Worm (Caenorhabditis elegans) whole organism, L1 larva: ENCODE results near the gene T04A8.8.

Source experiments
- C04F5.9 ChIP-seq: sonication (generic microtip); optimal IDR thresholded peaks from 2 replicates; lab custom pipeline; 2016; ENCODE audit warnings: missing genetic modification characterization, missing compliant biosample characterization
- C16A3.4 ChIP-seq: fragments of 150-350 bp; optimal IDR thresholded peaks from 2 replicates; lab custom pipeline; 2014; ENCODE audit warnings: missing biosample characterization, missing genetic modification characterization
- C34B4.2 ChIP-seq: sonication (generic microtip); optimal IDR thresholded peaks from 2 replicates; lab custom pipeline; 2017; ENCODE audit warnings: mild to moderate bottlenecking, missing genetic modification characterization, missing compliant biosample characterization
- F16B12.6 ChIP-seq: fragments of 150-350 bp; optimal IDR thresholded peaks from 2 replicates; lab custom pipeline; 2014; ENCODE audit warnings: missing biosample characterization, missing genetic modification characterization
- aha-1 ChIP-seq: fragments of 150-350 bp; optimal IDR thresholded peaks from 2 replicates; lab custom pipeline; 2014; ENCODE audit warnings: missing biosample characterization, missing genetic modification characterization
- alr-1 ChIP-seq: fragments of 200-800 bp; sonication (Bioruptor generic); optimal IDR thresholded peaks from 2 replicates; lab custom pipeline; 2018; ENCODE audit warnings: borderline replicate concordance, mild to moderate bottlenecking, missing genetic modification characterization, missing compliant biosample characterization
- aly-2 ChIP-seq: fragments of 150-350 bp; optimal IDR thresholded peaks from 2 replicates; lab custom pipeline; 2014; ENCODE audit warnings: missing biosample characterization, missing genetic modification characterization
- blmp-1 ChIP-seq: fragments of 150-350 bp; optimal IDR thresholded peaks from 2 replicates; lab custom pipeline; 2014; ENCODE audit warnings: missing biosample characterization, missing genetic modification characterization
- ceh-63 ChIP-seq: fragments of 200-800 bp; sonication (Bioruptor generic); optimal IDR thresholded peaks from 2 replicates; lab custom pipeline; 2018; ENCODE audit warnings: mild to moderate bottlenecking, missing genetic modification characterization, missing compliant biosample characterization
- ceh-8 ChIP-seq: fragments of 200-800 bp; sonication (Bioruptor generic); optimal IDR thresholded peaks from 2 replicates; lab custom pipeline; 2018; ENCODE audit warnings: mild to moderate bottlenecking, missing genetic modification characterization, moderate library complexity, missing compliant biosample characterization
- ceh-82 ChIP-seq, 3 experiments: fragments of 150-350 bp in 1 of 3; sonication (generic microtip) in 2 of 3; optimal IDR thresholded peaks; 2 replicates each; lab custom pipeline; 2014 to 2017; ENCODE audit warnings: missing biosample characterization in 3 of 3, missing genetic modification characterization in 3 of 3
- ceh-88 ChIP-seq: fragments of 200-800 bp; sonication (Bioruptor generic); IDR thresholded peaks from 2 replicates; pipeline ENCODE4 v1.3.6; 2022; ENCODE audit warnings: missing genetic modification characterization, missing compliant biosample characterization
- ces-1 ChIP-seq: fragments of 150-350 bp; optimal IDR thresholded peaks from 2 replicates; lab custom pipeline; 2014; ENCODE audit warnings: missing biosample characterization, missing genetic modification reagents, missing genetic modification characterization
- dpl-1 ChIP-seq, 3 experiments: fragments of 150-350 bp in 2 of 3; sonication (generic microtip) in 1 of 3; optimal IDR thresholded peaks; 2 replicates each; lab custom pipeline; 2014 to 2017; ENCODE audit warnings: missing biosample characterization in 3 of 3, missing genetic modification characterization in 3 of 3, missing genetic modification reagents in 3 of 3
- dsc-1 ChIP-seq: sonication (generic microtip); optimal IDR thresholded peaks from 2 replicates; lab custom pipeline; 2016; ENCODE audit warnings: mild to moderate bottlenecking, missing genetic modification characterization, missing compliant biosample characterization
- egl-13 ChIP-seq: sonication (generic microtip); optimal IDR thresholded peaks from 2 replicates; lab custom pipeline; 2016; ENCODE audit warnings: missing genotype, missing genetic modification reagents, missing genetic modification characterization, missing compliant biosample characterization
- elt-2 ChIP-seq: sonication (generic microtip); optimal IDR thresholded peaks from 2 replicates; lab custom pipeline; 2016; ENCODE audit warnings: missing genetic modification characterization, mild to moderate bottlenecking, inconsistent platforms, missing compliant biosample characterization, missing genetic modification reagents
- elt-3 ChIP-seq, 6 experiments: fragments of 150-350 bp in 1 of 6; sonication (generic microtip); optimal IDR thresholded peaks; 2 replicates each; lab custom pipeline; 2017 to 2018; ENCODE audit warnings: missing biosample characterization in 6 of 6, missing genetic modification characterization in 6 of 6, inconsistent platforms in 1 of 6
- fkh-10 ChIP-seq: sonication (generic microtip); optimal IDR thresholded peaks from 2 replicates; lab custom pipeline; 2017; ENCODE audit warnings: missing biosample characterization, missing genetic modification reagents, missing genetic modification characterization
- fkh-4 ChIP-seq: sonication (generic microtip); optimal IDR thresholded peaks from 2 replicates; lab custom pipeline; 2016; ENCODE audit warnings: missing compliant biosample characterization, missing genetic modification characterization, borderline replicate concordance
- fkh-8 ChIP-seq: sonication (generic microtip); optimal IDR thresholded peaks from 2 replicates; lab custom pipeline; 2016; ENCODE audit warnings: mild to moderate bottlenecking, missing genetic modification characterization, missing compliant biosample characterization
- fos-1 ChIP-seq: fragments of 150-350 bp; optimal IDR thresholded peaks from 2 replicates; lab custom pipeline; 2014; ENCODE audit warnings: missing biosample characterization, missing genetic modification characterization
- hlh-4 ChIP-seq: sonication (generic microtip); optimal IDR thresholded peaks from 2 replicates; lab custom pipeline; 2016; ENCODE audit warnings: mild to moderate bottlenecking, missing genetic modification characterization, missing compliant biosample characterization
- hpl-2 ChIP-seq: fragments of 150-350 bp; optimal IDR thresholded peaks from 2 replicates; lab custom pipeline; 2014; ENCODE audit warnings: missing biosample characterization, missing genetic modification reagents, missing genetic modification characterization
- isw-1 ChIP-seq: fragments of 200-800 bp; sonication (Bioruptor generic); IDR thresholded peaks from 2 replicates; pipeline ENCODE4 v1.3.6; 2022; ENCODE audit warnings: missing genetic modification characterization, missing compliant biosample characterization
- lin-13 ChIP-seq: fragments of 150-350 bp; optimal IDR thresholded peaks from 2 replicates; lab custom pipeline; 2014; ENCODE audit warnings: missing biosample characterization, missing genetic modification reagents, missing genetic modification characterization
- lin-35 ChIP-seq, 2 experiments: fragments of 150-350 bp; optimal IDR thresholded peaks; 2 replicates each; lab custom pipeline; 2014; ENCODE audit warnings: missing biosample characterization in 2 of 2, missing genetic modification characterization in 2 of 2, missing genetic modification reagents in 2 of 2
- lin-39 ChIP-seq: fragments of 150-350 bp; optimal IDR thresholded peaks from 2 replicates; lab custom pipeline; 2014; ENCODE audit warnings: missing biosample characterization, missing genetic modification reagents, missing genetic modification characterization
- lsy-2 ChIP-seq, 2 experiments: fragments of 150-350 bp; optimal IDR thresholded peaks; 2 replicates each; lab custom pipeline; 2014; ENCODE audit warnings: missing biosample characterization in 2 of 2, missing genetic modification characterization in 2 of 2
- mef-2 ChIP-seq: fragments of 150-350 bp; optimal IDR thresholded peaks from 2 replicates; lab custom pipeline; 2014; ENCODE audit warnings: missing biosample characterization, missing genetic modification characterization
- mep-1 ChIP-seq: fragments of 150-350 bp; optimal IDR thresholded peaks from 2 replicates; lab custom pipeline; 2014; ENCODE audit warnings: missing biosample characterization, missing genetic modification characterization
- nhr-11 ChIP-seq: fragments of 150-350 bp; optimal IDR thresholded peaks from 2 replicates; lab custom pipeline; 2014; ENCODE audit warnings: missing biosample characterization, missing genetic modification characterization
- nhr-19 ChIP-seq: fragments of 200-800 bp; sonication (Bioruptor generic); conservative IDR thresholded peaks from 2 replicates; pipeline ENCODE4 v1.3.6; 2022; ENCODE audit warnings: missing genetic modification characterization, missing compliant biosample characterization
- nhr-20 ChIP-seq: sonication (generic microtip); optimal IDR thresholded peaks from 2 replicates; lab custom pipeline; 2016; ENCODE audit warnings: mild to moderate bottlenecking, missing genetic modification characterization, missing compliant biosample characterization
- nhr-237 ChIP-seq: fragments of 150-350 bp; optimal IDR thresholded peaks from 2 replicates; lab custom pipeline; 2014; ENCODE audit warnings: missing biosample characterization, missing genetic modification characterization
- nhr-28 ChIP-seq: fragments of 150-350 bp; optimal IDR thresholded peaks from 2 replicates; lab custom pipeline; 2014; ENCODE audit warnings: missing biosample characterization, missing genetic modification characterization
- nhr-47 ChIP-seq: sonication (generic microtip); optimal IDR thresholded peaks from 2 replicates; lab custom pipeline; 2016; ENCODE audit warnings: mild to moderate bottlenecking, missing genetic modification characterization, moderate library complexity, missing compliant biosample characterization
- nhr-76 ChIP-seq: sonication (generic microtip); optimal IDR thresholded peaks from 2 replicates; lab custom pipeline; 2017; ENCODE audit warnings: missing biosample characterization, missing genetic modification characterization
- nhr-85 ChIP-seq: sonication (generic microtip); peaks from one replicate; lab custom pipeline; 2016; ENCODE audit warnings: missing genetic modification characterization, inconsistent platforms, missing compliant biosample characterization
- pqm-1 ChIP-seq: sonication (generic microtip); optimal IDR thresholded peaks from 3 replicates; lab custom pipeline; 2017; ENCODE audit warnings: missing biosample characterization, missing genetic modification characterization
- snu-23 ChIP-seq: sonication (generic microtip); optimal IDR thresholded peaks from 2 replicates; lab custom pipeline; 2016; ENCODE audit warnings: missing genetic modification characterization, missing compliant biosample characterization
- sox-4 ChIP-seq: sonication (generic microtip); optimal IDR thresholded peaks from 2 replicates; lab custom pipeline; 2016; ENCODE audit warnings: missing genetic modification characterization, missing compliant biosample characterization
- sptf-1 ChIP-seq: fragments of 150-350 bp; optimal IDR thresholded peaks from 2 replicates; lab custom pipeline; 2014; ENCODE audit warnings: missing biosample characterization, missing genetic modification characterization
- sup-37 ChIP-seq: fragments of 200-800 bp; sonication (Bioruptor generic); optimal IDR thresholded peaks from 2 replicates; lab custom pipeline; 2018; ENCODE audit warnings: mild to moderate bottlenecking, missing genetic modification characterization, missing compliant biosample characterization
- swsn-7 ChIP-seq: sonication (generic microtip); optimal IDR thresholded peaks from 2 replicates; lab custom pipeline; 2016; ENCODE audit warnings: missing genetic modification characterization, missing compliant biosample characterization
- unc-130 ChIP-seq: fragments of 150-350 bp; optimal IDR thresholded peaks from 2 replicates; lab custom pipeline; 2017; ENCODE audit warnings: missing biosample characterization, missing genetic modification characterization, inconsistent platforms
- unc-62 ChIP-seq: fragments of 150-350 bp; optimal IDR thresholded peaks from 2 replicates; lab custom pipeline; 2014; ENCODE audit warnings: missing biosample characterization, missing genetic modification reagents, missing genetic modification characterization
- unc-86 ChIP-seq: sonication (generic microtip); optimal IDR thresholded peaks from 2 replicates; lab custom pipeline; 2016; ENCODE audit warnings: missing genetic modification characterization, missing compliant biosample characterization
- unc-98 ChIP-seq: fragments of 200-800 bp; sonication (Bioruptor generic); IDR thresholded peaks from 2 replicates; pipeline ENCODE4 v1.3.6; 2022; ENCODE audit warnings: missing genetic modification characterization, missing compliant biosample characterization
- vab-15 ChIP-seq: sonication (generic microtip); optimal IDR thresholded peaks from 2 replicates; lab custom pipeline; 2017; ENCODE audit warnings: missing genotype, mild to moderate bottlenecking, missing genetic modification characterization, missing compliant biosample characterization

The T04A8.8 gene

ce11 chrIII:4649363-4649768, 44.4 kb upstream of the T04A8.8 start (continued):
- TF ChIP-seq nhr-237 (tag; lab: Kevin White, UChicago) (peak; percentile 77), unc-130 (peak; percentile 90), fkh-10 (GFP tag; lab: Kevin White, UChicago) (no peak), nhr-28 (peak; percentile 9), sup-37 (GFP tag; lab: Kevin White, UChicago) (peak; percentile 76), vab-15 (tag; lab: Kevin White, UChicago) (peak; percentile 58), snu-23 (peak; percentile 98), mef-2 (peak; percentile 42), nhr-11 (peak; percentile 65), ces-1 (GFP tag; lab: Kevin White, UChicago) (no peak), ceh-88 (GFP tag; lab: Robert Waterston, UW) (peak; percentile 81; the same call in 1 of the 2 replicates), unc-98 (peak; percentile 51; the same call in 1 of the 2 replicates), nhr-19 (GFP tag; lab: Robert Waterston, UW) (peak; percentile 92), ceh-8 (GFP tag; lab: Kevin White, UChicago) (no peak), sptf-1 (tag; lab: Kevin White, UChicago) (no peak), sox-4 (no peak)

ce11 chrIII:4649811-4650544, 43.8 kb upstream of the T04A8.8 start, which contains the start of gene ppm-2:
Gene ppm-2 (plus strand): TSS chrIII:4650494.
- no peak for TF ChIP-seq mef-2
- no peak for TF ChIP-seq C04F5.9 (tag; lab: Kevin White, UChicago)
- no peak for TF ChIP-seq dsc-1
- no peak for TF ChIP-seq alr-1 (tag; lab: Kevin White, UChicago)
- no peak for TF ChIP-seq lin-13
- TF ChIP-seq swsn-7 (tag; lab: Kevin White, UChicago): no peak
- no peak for TF ChIP-seq isw-1 (GFP tag; lab: Robert Waterston, UW)
- TF ChIP-seq elt-2 (tag; lab: Kevin White, UChicago): peak; percentile 44
- no peak for TF ChIP-seq nhr-11
- no peak for TF ChIP-seq dpl-1 (GFP tag; optimal IDR thresholded peaks at IDR 0.05; lab: Kevin White, UChicago)
- TF ChIP-seq lin-39 (tag; lab: Kevin White, UChicago): no peak
- TF ChIP-seq nhr-19 (GFP tag; lab: Robert Waterston, UW): peak; percentile 39; the same call in 1 of the 2 replicates
- TF ChIP-seq ceh-63 (GFP tag; lab: Kevin White, UChicago): no peak
- no peak for TF ChIP-seq nhr-85 (tag; lab: Kevin White, UChicago)
- no peak for TF ChIP-seq egl-13 (tag; lab: Kevin White, UChicago)
- TF ChIP-seq F16B12.6 (tag; lab: Kevin White, UChicago): no peak
- no peak for TF ChIP-seq unc-62
- TF ChIP-seq mep-1 (tag; lab: Kevin White, UChicago): no peak
- no peak for TF ChIP-seq fkh-4
- no peak for TF ChIP-seq hlh-4 (tag; lab: Kevin White, UChicago)
- peak in 2 of 6 experiments; percentile 13 to 61 for TF ChIP-seq elt-3 (tag; optimal IDR thresholded peaks at IDR 0.05; lab: Kevin White, UChicago)
- TF ChIP-seq fos-1 (tag; lab: Kevin White, UChicago): no peak
- no peak for TF ChIP-seq lsy-2 (tag; optimal IDR thresholded peaks at IDR 0.05; lab: Kevin White, UChicago)
- no peak for TF ChIP-seq nhr-76 (tag; lab: Kevin White, UChicago)
- no peak for TF ChIP-seq nhr-47 (tag; lab: Kevin White, UChicago)
- no peak for TF ChIP-seq aly-2 (tag; lab: Kevin White, UChicago)
- TF ChIP-seq pqm-1 (tag; lab: Kevin White, UChicago): no peak
- peak; percentile 69 for TF ChIP-seq blmp-1
- TF ChIP-seq lin-35 (GFP tag; optimal IDR thresholded peaks at IDR 0.05; lab: Kevin White, UChicago): peak in 1 of 2 experiments; percentile 27
- no peak for TF ChIP-seq nhr-28
- TF ChIP-seq unc-86 (tag; lab: Kevin White, UChicago): no peak
- no peak for TF ChIP-seq fkh-8
- peak; percentile 15 for TF ChIP-seq nhr-20 (tag; lab: Kevin White, UChicago)
- TF ChIP-seq ceh-82 (tag; optimal IDR thresholded peaks at IDR 0.05; lab: Kevin White, UChicago): no peak
- no peak for TF ChIP-seq snu-23
- no peak for TF ChIP-seq C16A3.4
- no peak for TF ChIP-seq C34B4.2 (tag; lab: Kevin White, UChicago)
- TF ChIP-seq hpl-2: no peak
- TF ChIP-seq aha-1 (tag; lab: Kevin White, UChicago): no peak
- TF ChIP-seq ces-1 (GFP tag; lab: Kevin White, UChicago): no peak
- no peak for TF ChIP-seq unc-98
